Fruit fly (Drosophila melanogaster): ENCODE results near the gene CG9231.
A peak's percentile ranks its signal among the peaks of the same experiment; 100 is the strongest.

The CG9231 gene

dm6 chr3L:19557197-19557995 lies 28.4 kb downstream of the CG9231 start (continued):
- TF ChIP-seq mirr (GFP tag; optimal IDR thresholded peaks at IDR 0.05) (no peak), fd96Cb (tag; optimal IDR thresholded peaks at IDR 0.05) (peak; percentile 25), slou (GFP tag; optimal IDR thresholded peaks at IDR 0.05) (no peak), gsb-n (tag; optimal IDR thresholded peaks at IDR 0.05) (peak; percentile 58), HLH54F (GFP tag; optimal IDR thresholded peaks at IDR 0.05) (no peak), CG2712 (tag; optimal IDR thresholded peaks at IDR 0.05) (peak; percentile 65), pan (optimal IDR thresholded peaks at IDR 0.05) (no peak), pan (GFP tag; optimal IDR thresholded peaks at IDR 0.05 in 1 of 2, IDR thresholded peaks at IDR 0.05 in 1 of 2) (no peak), CG4854 (GFP tag; optimal IDR thresholded peaks at IDR 0.05) (no peak), chif (GFP tag; optimal IDR thresholded peaks at IDR 0.05) (no peak), phol (tag; optimal IDR thresholded peaks at IDR 0.05) (peak; percentile 65), E2f2 (GFP tag; IDR thresholded peaks at IDR 0.05) (no peak), CG31224 (GFP tag; IDR thresholded peaks at IDR 0.05) (no peak), Stat92E (GFP tag; optimal IDR thresholded peaks at IDR 0.05) (peak in 1 of 3 experiments; percentile 9), CG15514 (GFP tag; optimal IDR thresholded peaks at IDR 0.05) (no peak), Meics (GFP tag; optimal IDR thresholded peaks at IDR 0.05) (no peak), CG10979 (tag; optimal IDR thresholded peaks at IDR 0.05) (peak; percentile 67), Doc3 (GFP tag; IDR thresholded peaks at IDR 0.05; ENCODE audit: partially characterized antibody) (no peak), CG17612 (GFP tag; IDR thresholded peaks at IDR 0.05) (no peak), CG10267 (tag; optimal IDR thresholded peaks at IDR 0.05) (peak; percentile 51), CG6683 (GFP tag; optimal IDR thresholded peaks at IDR 0.05) (no peak), fd102C (GFP tag; optimal IDR thresholded peaks at IDR 0.05) (no peak), grau (tag; optimal IDR thresholded peaks at IDR 0.05) (peak; percentile 38), CG14710 (tag; optimal IDR thresholded peaks at IDR 0.05) (peak; percentile 63)

- TF ChIP-seq CG2120 (GFP tag; optimal IDR thresholded peaks at IDR 0.05): no peak
- peak; percentile 40; the same call in 1 of the 2 replicates for TF ChIP-seq crol (GFP tag; IDR thresholded peaks at IDR 0.05)
- TF ChIP-seq vvl (GFP tag; IDR thresholded peaks at IDR 0.05): peak; percentile 11; the same call in 1 of the 2 replicates
- no peak for TF ChIP-seq mam (GFP tag; optimal IDR thresholded peaks at IDR 0.05)
- no peak for TF ChIP-seq chif (GFP tag; optimal IDR thresholded peaks at IDR 0.05)
- no peak for TF ChIP-seq esg (GFP tag; conservative IDR thresholded peaks at IDR 0.05)
- TF ChIP-seq Hr51 (GFP tag; optimal IDR thresholded peaks at IDR 0.05): no peak
- no peak for TF ChIP-seq CG10462 (GFP tag; optimal IDR thresholded peaks at IDR 0.05)
- TF ChIP-seq CG10543 (GFP tag; optimal IDR thresholded peaks at IDR 0.05): peak; percentile 44
- TF ChIP-seq kni (GFP tag; optimal IDR thresholded peaks at IDR 0.05): peak; percentile 95
- TF ChIP-seq vfl (GFP tag; optimal IDR thresholded peaks at IDR 0.05): peak; percentile 46
- TF ChIP-seq pros (GFP tag; optimal IDR thresholded peaks at IDR 0.05): peak; percentile 52
- TF ChIP-seq CG2199 (GFP tag; IDR thresholded peaks at IDR 0.05): peak; percentile 30; the same call in 1 of the 3 replicates
- no peak for TF ChIP-seq caup (GFP tag; optimal IDR thresholded peaks at IDR 0.05; ENCODE audit: severe bottlenecking)
- TF ChIP-seq amos (GFP tag; IDR thresholded peaks at IDR 0.05; ENCODE audit: partially characterized antibody): 0 out of 2 replicates have a peak, but pooled peaks have one; percentile 8
- TF ChIP-seq CG15479 (GFP tag; optimal IDR thresholded peaks at IDR 0.05): peak; percentile 57
- peak; percentile 59 for TF ChIP-seq cg (GFP tag; optimal IDR thresholded peaks at IDR 0.05)
- TF ChIP-seq CG6791 (GFP tag; IDR thresholded peaks at IDR 0.05; ENCODE audit: partially characterized antibody): no peak
- peak; percentile 46 for TF ChIP-seq zen (tag; optimal IDR thresholded peaks at IDR 0.05)
- no peak for TF ChIP-seq CG31224 (GFP tag; IDR thresholded peaks at IDR 0.05)
- TF ChIP-seq Opbp (GFP tag; IDR thresholded peaks at IDR 0.05; ENCODE audit: partially characterized antibody): 0 out of 3 replicates have a peak, but pooled peaks have one; percentile 25
- TF ChIP-seq ara (GFP tag; IDR thresholded peaks at IDR 0.05): peak; percentile 28; the same call in 1 of the 2 replicates
- 0 out of 3 replicates have a peak, but pooled peaks have one; percentile 21 for TF ChIP-seq CG6175 (GFP tag; IDR thresholded peaks at IDR 0.05)
- no peak for TF ChIP-seq sens (GFP tag)
- peak; percentile 42 for TF ChIP-seq Lpt (GFP tag; optimal IDR thresholded peaks at IDR 0.05)
These were observed 29.1 kb downstream of the CG9231 start for dm6 chr3L:19556738-19557137.

Data from whole organism, embryonic.